Fruit fly (Drosophila melanogaster) whole organism, embryonic: ENCODE results near the gene lbe.

Source experiments
- Awh ChIP-seq: fragments of 200-800 bp; sonication (Bioruptor generic); IDR thresholded peaks from 2 replicates; pipeline ENCODE4, ENCODE4 v1.3.6; 2022; ENCODE audit warnings: missing biosample characterization, missing genetic modification characterization
- CG1024 ChIP-seq: fragments of 200-800 bp; sonication (Bioruptor generic); IDR thresholded peaks from 2 replicates; pipeline ENCODE4 v1.3.6; 2022; ENCODE audit warnings: missing biosample characterization, missing genetic modification characterization
- CG10431 ChIP-seq: fragments of 200-800 bp; sonication (Bioruptor generic); optimal IDR thresholded peaks from 3 replicates; lab custom pipeline; 2018; ENCODE audit warnings: missing biosample characterization, mild to moderate bottlenecking, missing genetic modification characterization
- CG12155 ChIP-seq: fragments of 200-800 bp; sonication (Bioruptor generic); optimal IDR thresholded peaks from 3 replicates; lab custom pipeline; 2016; ENCODE audit warnings: missing biosample characterization, missing genetic modification characterization
- CG12744 ChIP-seq: fragments of 200-800 bp; sonication (Bioruptor generic); optimal IDR thresholded peaks from 2 replicates; lab custom pipeline; 2016; ENCODE audit warnings: missing biosample characterization, missing genetic modification characterization
- CG13894 ChIP-seq: fragments of 200-800 bp; sonication (Bioruptor generic); optimal IDR thresholded peaks from 3 replicates; lab custom pipeline; 2018; ENCODE audit warnings: missing biosample characterization, mild to moderate bottlenecking, missing genetic modification characterization, moderate library complexity
- CG14667 ChIP-seq: fragments of 200-800 bp; sonication (Bioruptor generic); IDR thresholded peaks from 2 replicates; pipeline ENCODE4 v1.3.6; 2022; ENCODE audit warnings: missing biosample characterization, missing genetic modification characterization
- CG15011 ChIP-seq: fragments of 200-800 bp; sonication (Bioruptor generic); optimal IDR thresholded peaks from 3 replicates; lab custom pipeline; 2018; ENCODE audit warnings: missing biosample characterization, mild to moderate bottlenecking, missing genetic modification characterization
- CG15514 ChIP-seq: fragments of 200-800 bp; sonication (Bioruptor generic); optimal IDR thresholded peaks from 3 replicates; lab custom pipeline; 2017; ENCODE audit warnings: missing biosample characterization, missing genetic modification characterization, mild to moderate bottlenecking, moderate library complexity, missing genetic modification reagents
- CG17912 ChIP-seq: fragments of 200-800 bp; sonication (Bioruptor generic); optimal IDR thresholded peaks from 2 replicates; lab custom pipeline; 2018; ENCODE audit warnings: missing biosample characterization, mild to moderate bottlenecking, missing genetic modification characterization
- CG18599 ChIP-seq: fragments of 200-800 bp; sonication (Bioruptor generic); optimal IDR thresholded peaks from 3 replicates; lab custom pipeline; 2017; ENCODE audit warnings: missing biosample characterization, missing genetic modification characterization, mild to moderate bottlenecking, moderate library complexity, missing genetic modification reagents
- CG33557 ChIP-seq: fragments of 200-800 bp; sonication (Bioruptor generic); optimal IDR thresholded peaks from 2 replicates; lab custom pipeline; 2019; ENCODE audit warnings: missing biosample characterization, mild to moderate bottlenecking, missing genetic modification characterization, moderate library complexity
- CG34376 ChIP-seq: fragments of 200-800 bp; sonication (Bioruptor generic); optimal IDR thresholded peaks from 2 replicates; lab custom pipeline; 2018; ENCODE audit warnings: missing biosample characterization, mild to moderate bottlenecking, missing genetic modification characterization
- CG6765 ChIP-seq: fragments of 200-800 bp; sonication (Bioruptor generic); optimal IDR thresholded peaks from 3 replicates; lab custom pipeline; 2017; ENCODE audit warnings: missing biosample characterization, mild to moderate bottlenecking, missing genetic modification characterization
- CG7745 ChIP-seq: fragments of 200-800 bp; sonication (Bioruptor generic); optimal IDR thresholded peaks from 2 replicates; lab custom pipeline; 2018; ENCODE audit warnings: missing biosample characterization, mild to moderate bottlenecking, missing genetic modification characterization, moderate library complexity
- CG8089 ChIP-seq: fragments of 200-800 bp; sonication (Bioruptor generic); optimal IDR thresholded peaks from 3 replicates; lab custom pipeline; 2016; ENCODE audit warnings: missing biosample characterization, missing genetic modification characterization
- CG8290 ChIP-seq, 3 experiments: fragments of 200-800 bp; sonication (Bioruptor generic); optimal IDR thresholded peaks; 2 replicates each; lab custom pipeline; 2016 to 2019; ENCODE audit warnings: missing biosample characterization in 3 of 3, missing genetic modification characterization in 3 of 3, mild to moderate bottlenecking in 2 of 3, moderate library complexity in 1 of 3
- CG9797 ChIP-seq: fragments of 200-800 bp; sonication (Bioruptor generic); optimal IDR thresholded peaks from 3 replicates; lab custom pipeline; 2018; ENCODE audit warnings: missing biosample characterization, mild to moderate bottlenecking, missing genetic modification characterization
- CG9817 ChIP-seq: fragments of 200-800 bp; sonication (Bioruptor generic); optimal IDR thresholded peaks from 2 replicates; lab custom pipeline; 2018; ENCODE audit warnings: missing biosample characterization, mild to moderate bottlenecking, missing genetic modification characterization, moderate library complexity
- CTCF ChIP-seq: fragments of 200-800 bp; sonication (Bioruptor generic); optimal IDR thresholded peaks from 2 replicates; lab custom pipeline; 2017; ENCODE audit warnings: missing biosample characterization, mild to moderate bottlenecking, missing genetic modification characterization, moderate library complexity
- Dip3 ChIP-seq: fragments of 200-800 bp; sonication (Bioruptor generic); optimal IDR thresholded peaks from 3 replicates; lab custom pipeline; 2016; ENCODE audit warnings: missing biosample characterization, missing genetic modification characterization
- HmgD ChIP-seq: fragments of 200-800 bp; sonication (Bioruptor generic); optimal IDR thresholded peaks from 3 replicates; lab custom pipeline; 2016; ENCODE audit warnings: missing biosample characterization, missing genetic modification characterization
- HmgZ ChIP-seq: fragments of 200-800 bp; sonication (Bioruptor generic); optimal IDR thresholded peaks from 2 replicates; lab custom pipeline; 2018; ENCODE audit warnings: missing biosample characterization, mild to moderate bottlenecking, missing genetic modification characterization
- MTF-1 ChIP-seq: fragments of 200-800 bp; sonication (Bioruptor generic); optimal IDR thresholded peaks from 2 replicates; lab custom pipeline; 2018; ENCODE audit warnings: missing biosample characterization, mild to moderate bottlenecking, missing genetic modification characterization, borderline replicate concordance
- Max ChIP-seq: fragments of 200-800 bp; sonication (Bioruptor generic); optimal IDR thresholded peaks from 2 replicates; lab custom pipeline; 2016; ENCODE audit warnings: missing biosample characterization, mild to moderate bottlenecking, missing genetic modification characterization
- Meics ChIP-seq: fragments of 200-800 bp; sonication (Bioruptor generic); optimal IDR thresholded peaks from 2 replicates; lab custom pipeline; 2017; ENCODE audit warnings: missing biosample characterization, mild to moderate bottlenecking, missing genetic modification characterization
- Oli ChIP-seq: fragments of 200-800 bp; sonication (Bioruptor generic); optimal IDR thresholded peaks from 2 replicates; lab custom pipeline; 2018; ENCODE audit warnings: missing biosample characterization, mild to moderate bottlenecking, missing genetic modification characterization, moderate library complexity
- Sox102F ChIP-seq: fragments of 200-800 bp; sonication (Bioruptor generic); optimal IDR thresholded peaks from 2 replicates; lab custom pipeline; 2018; ENCODE audit warnings: missing biosample characterization, mild to moderate bottlenecking, missing genetic modification characterization, moderate library complexity
- Ssrp ChIP-seq: fragments of 200-800 bp; sonication (Bioruptor generic); optimal IDR thresholded peaks from 2 replicates; lab custom pipeline; 2018; ENCODE audit warnings: missing biosample characterization, mild to moderate bottlenecking, missing genetic modification characterization, moderate library complexity
- chif ChIP-seq, 2 experiments: fragments of 200-800 bp; sonication (Bioruptor generic); optimal IDR thresholded peaks; 3 replicates each; lab custom pipeline; 2016; ENCODE audit warnings: missing biosample characterization in 2 of 2, missing genetic modification characterization in 2 of 2
- chm ChIP-seq: fragments of 200-800 bp; sonication (Bioruptor generic); IDR thresholded peaks from 2 replicates; pipeline ENCODE4 v1.3.6; 2022; ENCODE audit warnings: missing biosample characterization, missing genetic modification characterization
- croc ChIP-seq: fragments of 200-800 bp; sonication (Bioruptor generic); conservative IDR thresholded peaks from 3 replicates; pipeline ENCODE4 v1.3.6; 2022; ENCODE audit warnings: missing biosample characterization, missing genetic modification characterization
- dm ChIP-seq: fragments of 200-800 bp; sonication (Bioruptor generic); optimal IDR thresholded peaks from 3 replicates; lab custom pipeline; 2016; ENCODE audit warnings: missing biosample characterization, missing genetic modification characterization
- dysf ChIP-seq: fragments of 200-800 bp; sonication (Bioruptor generic); IDR thresholded peaks from 3 replicates; pipeline ENCODE4 v1.3.6; 2022; ENCODE audit warnings: missing biosample characterization, missing genetic modification characterization
- fd3F ChIP-seq: fragments of 200-800 bp; sonication (Bioruptor generic); optimal IDR thresholded peaks from 2 replicates; lab custom pipeline; 2018; ENCODE audit warnings: missing biosample characterization, mild to moderate bottlenecking, missing genetic modification characterization, moderate library complexity
- gt ChIP-seq: fragments of 200-800 bp; sonication (Bioruptor generic); IDR thresholded peaks from 2 replicates; pipeline ENCODE4 v1.3.6; 2022; ENCODE audit warnings: missing biosample characterization, missing genetic modification characterization
- hbn ChIP-seq: fragments of 200-800 bp; sonication (Bioruptor generic); IDR thresholded peaks from 2 replicates; pipeline ENCODE4 v1.3.6; 2022; ENCODE audit warnings: missing biosample characterization, missing genetic modification characterization; ENCODE audit not compliant: partially characterized antibody
- klu ChIP-seq: fragments of 200-800 bp; sonication (Bioruptor generic); IDR thresholded peaks from 2 replicates; pipeline ENCODE4 v1.3.6; 2022; ENCODE audit warnings: missing biosample characterization, missing genetic modification characterization
- lov ChIP-seq, 2 experiments: fragments of 200-800 bp in 1 of 2; fragments of >200 bp in 1 of 2; sonication (Bioruptor generic) in 1 of 2; IDR thresholded peaks in 1 of 2; optimal IDR thresholded peaks in 1 of 2; 2 replicates in 1 of 2; 3 replicates in 1 of 2; pipeline versions ENCODE4 v1.3.6 to Lab custom; 2017 to 2022; ENCODE audit warnings: missing biosample characterization in 1 of 2, missing genetic modification characterization in 1 of 2
- pan ChIP-seq, 4 experiments: fragments of >200 bp in 3 of 4; fragments of 200-800 bp in 1 of 4; sonication (Bioruptor generic) in 1 of 4; optimal IDR thresholded peaks in 3 of 4; IDR thresholded peaks in 1 of 4; 2 replicates each; pipeline versions ENCODE4 v1.3.6 to Lab custom; 2017 to 2022; ENCODE audit warnings: missing biosample characterization in 2 of 4, missing genetic modification characterization in 2 of 4, mixed read lengths in 1 of 4
- peb ChIP-seq: fragments of 200-800 bp; sonication (Bioruptor generic); IDR thresholded peaks from 2 replicates; pipeline ENCODE4 v1.3.6; 2022; ENCODE audit warnings: missing biosample characterization, missing genetic modification characterization
- prd ChIP-seq, 3 experiments: fragments of >200 bp in 2 of 3; fragments of 200-800 bp in 1 of 3; sonication (Bioruptor generic) in 1 of 3; optimal IDR thresholded peaks in 2 of 3; IDR thresholded peaks in 1 of 3; 2 replicates in 2 of 3; 3 replicates in 1 of 3; pipeline versions ENCODE4 v1.3.6 to Lab custom; 2017 to 2022; ENCODE audit warnings: missing biosample characterization in 1 of 3, missing genetic modification characterization in 1 of 3
- pzg ChIP-seq: fragments of 200-800 bp; sonication (Bioruptor generic); optimal IDR thresholded peaks from 3 replicates; lab custom pipeline; 2018; ENCODE audit warnings: missing biosample characterization, mild to moderate bottlenecking, missing genetic modification characterization, moderate library complexity
- ranshi ChIP-seq: fragments of 200-800 bp; sonication (Bioruptor generic); IDR thresholded peaks from 2 replicates; pipeline ENCODE4 v1.3.6; 2022; ENCODE audit warnings: missing biosample characterization, missing genetic modification characterization
- sisA ChIP-seq: fragments of 200-800 bp; sonication (Bioruptor generic); IDR thresholded peaks from 2 replicates; pipeline ENCODE4 v1.3.6; 2022; ENCODE audit warnings: missing biosample characterization, missing genetic modification characterization
- sqz ChIP-seq: fragments of 200-800 bp; sonication (Bioruptor generic); optimal IDR thresholded peaks from 3 replicates; lab custom pipeline; 2018; ENCODE audit warnings: missing biosample characterization, mild to moderate bottlenecking, missing genetic modification characterization
- stc ChIP-seq: fragments of 200-800 bp; sonication (Bioruptor generic); IDR thresholded peaks from 2 replicates; pipeline ENCODE4 v1.3.6; 2022; ENCODE audit warnings: missing biosample characterization, missing genetic modification characterization
- vvl ChIP-seq: fragments of 200-800 bp; sonication (Bioruptor generic); IDR thresholded peaks from 2 replicates; pipeline ENCODE4 v1.3.6; 2022; ENCODE audit warnings: missing biosample characterization, missing genetic modification characterization
- yki ChIP-seq: fragments of >200 bp; optimal IDR thresholded peaks from 3 replicates; lab custom pipeline; 2018
- z ChIP-seq: fragments of 200-800 bp; sonication (Bioruptor generic); IDR thresholded peaks from 3 replicates; pipeline ENCODE4 v1.3.6; 2022; ENCODE audit warnings: missing biosample characterization, missing genetic modification characterization

Gene lbe

dm6 chr3R:21419932-21420331 is 26.4 kb downstream of the lbe start (continued):
- TF ChIP-seq CG34376 (GFP tag; lab: Kevin White, UChicago) (no peak), lov (optimal IDR thresholded peaks at IDR 0.05; lab: Kevin White, UChicago) (no peak), lov (GFP tag; IDR thresholded peaks at IDR 0.05; lab: Robert Waterston, UW) (no peak), CG12744 (GFP tag; lab: Kevin White, UChicago) (no peak), CG17912 (GFP tag; lab: Kevin White, UChicago) (no peak), fd3F (GFP tag; lab: Kevin White, UChicago) (no peak), Ssrp (tag; lab: Kevin White, UChicago) (peak; percentile 28), MTF-1 (GFP tag; lab: Kevin White, UChicago) (no peak), HmgZ (no peak), CTCF (GFP tag; lab: Kevin White, UChicago) (no peak), stc (no peak), ranshi (GFP tag; lab: Robert Waterston, UW) (no peak), peb (GFP tag; lab: Robert Waterston, UW) (no peak), chm (GFP tag; lab: Robert Waterston, UW) (no peak), CG9817 (tag; lab: Kevin White, UChicago) (no peak), gt (GFP tag; lab: Robert Waterston, UW) (no peak), Oli (tag; lab: Kevin White, UChicago) (peak; percentile 51), CG6765 (no peak), sqz (GFP tag; lab: Kevin White, UChicago) (no peak), z (no peak), Dip3 (no peak), CG10431 (GFP tag; lab: Kevin White, UChicago) (no peak), CG1024 (GFP tag; lab: Robert Waterston, UW) (no peak), CG33557 (GFP tag; lab: Kevin White, UChicago) (no peak), CG8290 (GFP tag; optimal IDR thresholded peaks at IDR 0.05; lab: Kevin White, UChicago) (no peak), CG8290 (tag; optimal IDR thresholded peaks at IDR 0.05; lab: Kevin White, UChicago) (no peak), Meics (peak; percentile 56), chif (GFP tag; optimal IDR thresholded peaks at IDR 0.05; lab: Kevin White, UChicago) (no peak), hbn (GFP tag; lab: Robert Waterston, UW) (no peak), Max (GFP tag; lab: Kevin White, UChicago) (peak; percentile 27), pan (optimal IDR thresholded peaks at IDR 0.05; lab: Kevin White, UChicago) (no peak), pan (GFP tag; optimal IDR thresholded peaks at IDR 0.05 in 1 of 2, IDR thresholded peaks at IDR 0.05 in 1 of 2) (peak in 1 of 2 experiments; percentile 60), CG15514 (peak; percentile 21), CG14667 (0 out of 2 replicates have a peak, but pooled peaks have one; percentile 31), CG9797 (no peak), yki (lab: Kevin White, UChicago) (no peak), prd (optimal IDR thresholded peaks at IDR 0.05; lab: Kevin White, UChicago) (no peak), prd (GFP tag; IDR thresholded peaks at IDR 0.05; lab: Robert Waterston, UW) (peak; percentile 66; the same call in 2 of the 3 replicates), CG12155 (GFP tag; lab: Kevin White, UChicago) (no peak), Sox102F (GFP tag; lab: Kevin White, UChicago) (peak; percentile 44), croc (no peak), CG13894 (tag; lab: Kevin White, UChicago) (no peak), dysf (GFP tag; lab: Robert Waterston, UW) (peak; percentile 54; the same call in 2 of the 3 replicates), CG7745 (tag; lab: Kevin White, UChicago) (no peak), Awh (GFP tag; lab: Robert Waterston, UW) (no peak), sisA (GFP tag; lab: Robert Waterston, UW) (peak; percentile 61), dm (GFP tag; lab: Kevin White, UChicago) (no peak), CG15011 (GFP tag; lab: Kevin White, UChicago) (peak; percentile 29), CG8089 (GFP tag; lab: Kevin White, UChicago) (no peak), HmgD (GFP tag; lab: Kevin White, UChicago) (no peak), klu (GFP tag; lab: Robert Waterston, UW) (no peak), vvl (GFP tag; lab: Robert Waterston, UW) (peak; percentile 70), CG18599 (GFP tag; lab: Kevin White, UChicago) (peak; percentile 40), pzg (GFP tag; lab: Kevin White, UChicago) (no peak)
